Fruit fly (Drosophila melanogaster): ENCODE results near the gene ninaA.

dm6 chr2L:922660-923059, 45.6 kb downstream of the ninaA start, which contains the start of gene Tmtc2:
- TF ChIP-seq kay (GFP tag; optimal IDR thresholded peaks at IDR 0.05): no peak
- TF ChIP-seq Fer3 (tag; optimal IDR thresholded peaks at IDR 0.05): no peak
- TF ChIP-seq CG18599 (GFP tag; optimal IDR thresholded peaks at IDR 0.05): peak; percentile 5
- no peak for TF ChIP-seq trem (tag; optimal IDR thresholded peaks at IDR 0.05)
- TF ChIP-seq Lim3 (GFP tag; IDR thresholded peaks at IDR 0.05): no peak
- no peak for TF ChIP-seq CG11695 (GFP tag; IDR thresholded peaks at IDR 0.05)
- no peak for TF ChIP-seq Poxn (GFP tag; IDR thresholded peaks at IDR 0.05)
- no peak for TF ChIP-seq Camta (GFP tag; optimal IDR thresholded peaks at IDR 0.05)
- no peak for TF ChIP-seq Ravus (GFP tag; IDR thresholded peaks at IDR 0.05)
- no peak for TF ChIP-seq CG6689 (GFP tag; IDR thresholded peaks at IDR 0.05)
- TF ChIP-seq CG32767 (GFP tag; IDR thresholded peaks at IDR 0.05): no peak
- TF ChIP-seq her (GFP tag; optimal IDR thresholded peaks at IDR 0.05): no peak
- TF ChIP-seq CG17186 (GFP tag; optimal IDR thresholded peaks at IDR 0.05): no peak

Measured in whole organism, embryonic.